Fruit fly (Drosophila melanogaster) whole organism, embryonic: Measurements from ENCODE around the gene Esyt2.

ENCODE experiments used
- Atf6 ChIP-seq: fragments of 200-800 bp; sonication (Bioruptor generic); IDR thresholded peaks from 2 replicates; pipeline ENCODE4 v1.3.6; 2022; ENCODE audit warnings: missing biosample characterization, missing genetic modification characterization
- CG12769 ChIP-seq: fragments of 200-800 bp; sonication (Bioruptor generic); optimal IDR thresholded peaks from 2 replicates; lab custom pipeline; 2019; ENCODE audit warnings: missing biosample characterization, mild to moderate bottlenecking, missing genetic modification characterization, moderate library complexity
- CG13894 ChIP-seq: fragments of 200-800 bp; sonication (Bioruptor generic); optimal IDR thresholded peaks from 3 replicates; lab custom pipeline; 2018; ENCODE audit warnings: missing biosample characterization, mild to moderate bottlenecking, missing genetic modification characterization, moderate library complexity
- CG1603 ChIP-seq: fragments of 200-800 bp; sonication (Bioruptor generic); optimal IDR thresholded peaks from 2 replicates; lab custom pipeline; 2019; ENCODE audit warnings: missing biosample characterization, mild to moderate bottlenecking, missing genetic modification characterization, moderate library complexity
- CG17328 ChIP-seq: fragments of 200-800 bp; sonication (Bioruptor generic); IDR thresholded peaks from 2 replicates; pipeline ENCODE4 v1.3.6; 2022; ENCODE audit warnings: missing biosample characterization, missing genetic modification characterization
- CG17802 ChIP-seq: fragments of 200-800 bp; sonication (Bioruptor generic); optimal IDR thresholded peaks from 2 replicates; lab custom pipeline; 2018; ENCODE audit warnings: missing biosample characterization, mild to moderate bottlenecking, missing genetic modification characterization, moderate library complexity
- CG18011 ChIP-seq: fragments of 200-800 bp; sonication (Bioruptor generic); optimal IDR thresholded peaks from 2 replicates; lab custom pipeline; 2017; ENCODE audit warnings: missing biosample characterization, missing genetic modification characterization, mild to moderate bottlenecking, moderate library complexity, missing genotype
- CG18262 ChIP-seq: fragments of 200-800 bp; optimal IDR thresholded peaks from 3 replicates; lab custom pipeline; 2019; ENCODE audit warnings: missing biosample characterization, mild to moderate bottlenecking, missing genetic modification characterization, moderate library complexity
- CG2120 ChIP-seq: fragments of 200-800 bp; sonication (Bioruptor generic); optimal IDR thresholded peaks from 3 replicates; lab custom pipeline; 2016; ENCODE audit warnings: missing biosample characterization, missing genetic modification characterization
- CG2129 ChIP-seq: fragments of 200-800 bp; sonication (Bioruptor generic); IDR thresholded peaks from 2 replicates; pipeline ENCODE4 v1.3.6; 2022; ENCODE audit warnings: missing biosample characterization, missing genetic modification characterization; ENCODE audit not compliant: partially characterized antibody
- CG30020 ChIP-seq: fragments of 200-800 bp; optimal IDR thresholded peaks from 2 replicates; lab custom pipeline; 2019; ENCODE audit warnings: missing biosample characterization, mild to moderate bottlenecking, missing genetic modification characterization, moderate library complexity
- CG6254 ChIP-seq: fragments of 200-800 bp; sonication (Bioruptor generic); optimal IDR thresholded peaks from 3 replicates; lab custom pipeline; 2017; ENCODE audit warnings: mild to moderate bottlenecking, missing biosample characterization, missing genetic modification reagents, missing genetic modification characterization
- CG7745 ChIP-seq: fragments of 200-800 bp; sonication (Bioruptor generic); optimal IDR thresholded peaks from 2 replicates; lab custom pipeline; 2018; ENCODE audit warnings: missing biosample characterization, mild to moderate bottlenecking, missing genetic modification characterization, moderate library complexity
- CG7839 ChIP-seq: fragments of 200-800 bp; sonication (Bioruptor generic); optimal IDR thresholded peaks from 3 replicates; lab custom pipeline; 2018; ENCODE audit warnings: missing biosample characterization, mild to moderate bottlenecking, missing genetic modification characterization, moderate library complexity
- CG8290 ChIP-seq, 3 experiments: fragments of 200-800 bp; sonication (Bioruptor generic); optimal IDR thresholded peaks; 2 replicates each; lab custom pipeline; 2016 to 2019; ENCODE audit warnings: missing biosample characterization in 3 of 3, missing genetic modification characterization in 3 of 3, mild to moderate bottlenecking in 2 of 3, moderate library complexity in 1 of 3
- CG9215 ChIP-seq: fragments of 200-800 bp; sonication (Bioruptor generic); IDR thresholded peaks from 2 replicates; pipeline ENCODE4 v1.3.6; 2022; ENCODE audit warnings: missing biosample characterization, missing genetic modification characterization
- CG9932 ChIP-seq: fragments of 200-800 bp; sonication (Bioruptor generic); IDR thresholded peaks from 2 replicates; pipeline ENCODE4 v1.3.6; 2022; ENCODE audit warnings: missing biosample characterization, missing genetic modification characterization
- CkIIα-i1 ChIP-seq: fragments of 200-800 bp; sonication (Bioruptor generic); IDR thresholded peaks from 2 replicates; pipeline ENCODE4 v1.3.6; 2022; ENCODE audit warnings: missing biosample characterization, missing genetic modification characterization
- Dbx ChIP-seq: fragments of 200-800 bp; sonication (Bioruptor generic); IDR thresholded peaks from 3 replicates; pipeline ENCODE4 v1.3.6; 2022; ENCODE audit warnings: missing biosample characterization, missing genetic modification characterization
- ERR ChIP-seq: fragments of 200-800 bp; sonication (Bioruptor generic); optimal IDR thresholded peaks from 2 replicates; lab custom pipeline; 2016; ENCODE audit warnings: missing biosample characterization, missing genetic modification characterization
- Ets65A ChIP-seq: fragments of 200-800 bp; sonication (Bioruptor generic); peaks from one replicate; lab custom pipeline; 2016; ENCODE audit warnings: missing biosample characterization, missing genetic modification characterization
- Ets97D ChIP-seq: fragments of 200-800 bp; sonication (Bioruptor generic); optimal IDR thresholded peaks from 3 replicates; lab custom pipeline; 2016; ENCODE audit warnings: missing biosample characterization, missing genetic modification characterization
- H15 ChIP-seq: fragments of 200-800 bp; sonication (Bioruptor generic); IDR thresholded peaks from 3 replicates; pipeline ENCODE4 v1.3.6; 2022; ENCODE audit warnings: missing biosample characterization, missing genetic modification characterization
- Hmr ChIP-seq: fragments of 200-800 bp; sonication (Bioruptor generic); optimal IDR thresholded peaks from 3 replicates; lab custom pipeline; 2017; ENCODE audit warnings: mild to moderate bottlenecking, missing biosample characterization, missing genetic modification reagents, missing genetic modification characterization
- Hr39 ChIP-seq: fragments of >200 bp; optimal IDR thresholded peaks from 2 replicates; lab custom pipeline; 2017
- Med ChIP-seq: fragments of 200-800 bp; sonication (Bioruptor generic); peaks from one replicate; lab custom pipeline; 2016; ENCODE audit warnings: missing biosample characterization, missing genetic modification characterization, mild to moderate bottlenecking, inconsistent platforms, moderate library complexity
- Nf-YA ChIP-seq: fragments of 200-800 bp; sonication (Bioruptor generic); IDR thresholded peaks from 2 replicates; pipeline ENCODE4 v1.3.6; 2022; ENCODE audit warnings: missing biosample characterization, missing genetic modification characterization
- Nf-YC ChIP-seq: fragments of 200-800 bp; optimal IDR thresholded peaks from 3 replicates; lab custom pipeline; 2019; ENCODE audit warnings: missing biosample characterization, mild to moderate bottlenecking, missing genetic modification characterization, moderate library complexity
- Taf1 ChIP-seq: fragments of 200-800 bp; sonication (Bioruptor generic); IDR thresholded peaks from 2 replicates; pipeline ENCODE4 v1.3.6; 2022; ENCODE audit warnings: missing biosample characterization, missing genetic modification characterization
- Usf ChIP-seq: fragments of 200-800 bp; sonication (Bioruptor generic); optimal IDR thresholded peaks from 2 replicates; lab custom pipeline; 2017; ENCODE audit warnings: missing genotype, missing biosample characterization, missing genetic modification characterization
- abd-A ChIP-seq: fragments of 200-800 bp; sonication (Bioruptor generic); optimal IDR thresholded peaks from 3 replicates; lab custom pipeline; 2019; ENCODE audit warnings: missing biosample characterization, mild to moderate bottlenecking, missing genetic modification characterization, moderate library complexity
- ash1 ChIP-seq: fragments of 200-800 bp; sonication (Bioruptor generic); optimal IDR thresholded peaks from 2 replicates; lab custom pipeline; 2018; ENCODE audit warnings: missing biosample characterization, mild to moderate bottlenecking, missing genetic modification characterization
- cg ChIP-seq: fragments of 200-800 bp; sonication (Bioruptor generic); optimal IDR thresholded peaks from 3 replicates; lab custom pipeline; 2019; ENCODE audit warnings: missing biosample characterization, mild to moderate bottlenecking, missing genetic modification characterization, moderate library complexity
- chm ChIP-seq: fragments of 200-800 bp; sonication (Bioruptor generic); IDR thresholded peaks from 2 replicates; pipeline ENCODE4 v1.3.6; 2022; ENCODE audit warnings: missing biosample characterization, missing genetic modification characterization
- corto ChIP-seq: fragments of 200-800 bp; sonication (Bioruptor generic); optimal IDR thresholded peaks from 2 replicates; lab custom pipeline; 2016; ENCODE audit warnings: missing biosample characterization, mild to moderate bottlenecking, missing genetic modification characterization, moderate library complexity
- croc ChIP-seq: fragments of 200-800 bp; sonication (Bioruptor generic); conservative IDR thresholded peaks from 3 replicates; pipeline ENCODE4 v1.3.6; 2022; ENCODE audit warnings: missing biosample characterization, missing genetic modification characterization
- dan ChIP-seq: fragments of 200-800 bp; sonication (Bioruptor generic); IDR thresholded peaks from 2 replicates; pipeline ENCODE4 v1.3.6; 2022; ENCODE audit warnings: missing biosample characterization, missing genetic modification characterization
- dpn ChIP-seq, 2 experiments: fragments of 200-800 bp; sonication (Bioruptor generic); optimal IDR thresholded peaks; 3 replicates each; lab custom pipeline; 2016; ENCODE audit warnings: missing biosample characterization in 2 of 2, missing genetic modification characterization in 2 of 2
- grau ChIP-seq: fragments of 200-800 bp; optimal IDR thresholded peaks from 3 replicates; lab custom pipeline; 2019; ENCODE audit warnings: missing biosample characterization, mild to moderate bottlenecking, missing genetic modification characterization, moderate library complexity
- gsb ChIP-seq: fragments of 200-800 bp; sonication (Bioruptor generic); IDR thresholded peaks from 2 replicates; pipeline ENCODE4 v1.3.6; 2022; ENCODE audit warnings: missing biosample characterization, missing genetic modification characterization
- gsb-n ChIP-seq: fragments of 200-800 bp; sonication (Bioruptor generic); optimal IDR thresholded peaks from 3 replicates; lab custom pipeline; 2018; ENCODE audit warnings: missing biosample characterization, mild to moderate bottlenecking, missing genetic modification characterization
- p53 ChIP-seq: fragments of 200-800 bp; sonication (Bioruptor generic); optimal IDR thresholded peaks from 2 replicates; lab custom pipeline; 2016; ENCODE audit warnings: missing biosample characterization, missing genetic modification characterization
- pfk ChIP-seq: fragments of 200-800 bp; sonication (Bioruptor generic); optimal IDR thresholded peaks from 2 replicates; lab custom pipeline; 2018; ENCODE audit warnings: missing biosample characterization, mild to moderate bottlenecking, missing genetic modification characterization, moderate library complexity
- phol ChIP-seq: fragments of 200-800 bp; sonication (Bioruptor generic); optimal IDR thresholded peaks from 3 replicates; lab custom pipeline; 2018; ENCODE audit warnings: missing biosample characterization, mild to moderate bottlenecking, missing genetic modification characterization, moderate library complexity
- row ChIP-seq: fragments of 200-800 bp; sonication (Bioruptor generic); IDR thresholded peaks from 3 replicates; pipeline ENCODE4 v1.3.6; 2022; ENCODE audit warnings: missing biosample characterization, missing genetic modification characterization
- scrt ChIP-seq: fragments of 200-800 bp; sonication (Bioruptor generic); optimal IDR thresholded peaks from 2 replicates; lab custom pipeline; 2018; ENCODE audit warnings: missing biosample characterization, mild to moderate bottlenecking, missing genetic modification characterization, moderate library complexity
- sd ChIP-seq: fragments of 200-800 bp; sonication (Bioruptor generic); optimal IDR thresholded peaks from 3 replicates; lab custom pipeline; 2018; ENCODE audit warnings: missing biosample characterization, mild to moderate bottlenecking, missing genetic modification characterization, moderate library complexity
- sens ChIP-seq: fragments of 200-800 bp; sonication (Bioruptor generic); peaks from one replicate; lab custom pipeline; 2016; ENCODE audit warnings: missing biosample characterization, missing genetic modification characterization
- so ChIP-seq: fragments of 200-800 bp; sonication (Bioruptor generic); IDR thresholded peaks from 3 replicates; pipeline ENCODE4 v1.3.6; 2022; ENCODE audit warnings: missing biosample characterization, missing genetic modification characterization
- sqz ChIP-seq: fragments of 200-800 bp; sonication (Bioruptor generic); optimal IDR thresholded peaks from 3 replicates; lab custom pipeline; 2018; ENCODE audit warnings: missing biosample characterization, mild to moderate bottlenecking, missing genetic modification characterization
- tin ChIP-seq: fragments of 200-800 bp; sonication (Bioruptor generic); optimal IDR thresholded peaks from 3 replicates; lab custom pipeline; 2016; ENCODE audit warnings: missing biosample characterization, missing genetic modification characterization
- wek ChIP-seq: fragments of 200-800 bp; sonication (Bioruptor generic); optimal IDR thresholded peaks from 3 replicates; lab custom pipeline; 2018; ENCODE audit warnings: missing biosample characterization, mild to moderate bottlenecking, missing genetic modification characterization, moderate library complexity

The Esyt2 gene

DNA sequence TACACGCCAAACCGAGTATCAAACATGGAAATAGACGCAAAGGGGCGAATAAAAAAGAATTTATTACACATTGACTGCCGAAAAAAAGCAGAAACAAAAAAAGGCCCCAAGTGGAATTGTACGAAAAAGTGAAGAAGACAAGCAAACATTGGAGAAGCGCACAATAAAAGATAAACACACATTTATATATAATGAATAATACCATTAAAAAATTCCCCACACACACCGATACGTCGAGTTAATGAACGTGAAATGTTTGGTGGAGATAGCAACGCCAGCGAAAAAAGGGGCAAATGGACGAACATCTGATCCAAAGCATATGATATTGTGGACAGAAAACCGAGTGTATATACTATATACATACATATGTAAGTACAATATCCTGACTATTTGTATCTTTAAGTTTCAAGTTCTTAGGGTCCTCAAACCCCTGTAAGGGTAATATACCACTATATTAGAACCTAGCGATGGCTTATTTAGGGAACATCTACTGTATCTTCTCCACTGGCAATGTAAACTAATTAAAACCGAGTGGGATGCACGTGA is 20.4 kb downstream of the Esyt2 start:
- TF ChIP-seq gsb (GFP tag; lab: Robert Waterston, UW) = no peak
- peak; percentile 80 for TF ChIP-seq abd-A (tag; lab: Kevin White, UChicago)
- TF ChIP-seq CG9215 (GFP tag; lab: Robert Waterston, UW) = no peak
- peak; percentile 20 for TF ChIP-seq cg
- TF ChIP-seq Atf6 (GFP tag; lab: Robert Waterston, UW) = peak; percentile 12; the same call in 1 of the 2 replicates
- TF ChIP-seq sqz (GFP tag; lab: Kevin White, UChicago) = peak; percentile 58
- no peak for TF ChIP-seq p53 (GFP tag; lab: Kevin White, UChicago)
- TF ChIP-seq chm (GFP tag; lab: Robert Waterston, UW) = no peak
- 0 out of 3 replicates have a peak, but pooled peaks have one; percentile 37 for TF ChIP-seq so (GFP tag; lab: Robert Waterston, UW)
- peak; percentile 17; the same call in 1 of the 2 replicates for TF ChIP-seq CG17328
- no peak for TF ChIP-seq CG9932 (GFP tag; lab: Robert Waterston, UW)
- TF ChIP-seq CG2129 (GFP tag; lab: Robert Waterston, UW) = no peak
- no peak for TF ChIP-seq ERR (GFP tag; lab: Kevin White, UChicago)
- no peak for TF ChIP-seq CG7745 (tag; lab: Kevin White, UChicago)
- TF ChIP-seq CG6254 = no peak
- TF ChIP-seq sens = peak; percentile 64
- TF ChIP-seq phol (tag; lab: Kevin White, UChicago) = no peak
- peak; percentile 2 for TF ChIP-seq CG7839 (tag; lab: Kevin White, UChicago)
- TF ChIP-seq CG1603 (tag; lab: Kevin White, UChicago) = no peak
- TF ChIP-seq Ets65A (GFP tag; lab: Kevin White, UChicago) = peak; percentile 84
- peak; percentile 23 for TF ChIP-seq CG2120 (GFP tag; lab: Kevin White, UChicago)
- TF ChIP-seq H15 (GFP tag; lab: Robert Waterston, UW) = no peak
- no peak for TF ChIP-seq CG18011 (GFP tag; lab: Kevin White, UChicago)
- TF ChIP-seq CG13894 = peak; percentile 19
- no peak for TF ChIP-seq ash1 (GFP tag; lab: Kevin White, UChicago)
- no peak for TF ChIP-seq tin (GFP tag; lab: Kevin White, UChicago)
- TF ChIP-seq croc = no peak
- peak; percentile 26 for TF ChIP-seq CG12769 (tag; lab: Kevin White, UChicago)
- TF ChIP-seq CG17802 (tag; lab: Kevin White, UChicago) = no peak
- 0 out of 3 replicates have a peak, but pooled peaks have one; percentile 13 for TF ChIP-seq Dbx
- no peak for TF ChIP-seq CG8290 (GFP tag; optimal IDR thresholded peaks at IDR 0.05; lab: Kevin White, UChicago)
- peak in 1 of 2 experiments; percentile 8 for TF ChIP-seq CG8290 (tag; optimal IDR thresholded peaks at IDR 0.05; lab: Kevin White, UChicago)
- peak; percentile 14 for TF ChIP-seq corto
- 0 out of 3 replicates have a peak, but pooled peaks have one; percentile 36 for TF ChIP-seq row (GFP tag; lab: Robert Waterston, UW)
- peak; percentile 66 for TF ChIP-seq sd (tag; lab: Kevin White, UChicago)
- peak; percentile 80 for TF ChIP-seq grau
- TF ChIP-seq Med (GFP tag; lab: Kevin White, UChicago) = peak; percentile 75
- no peak for TF ChIP-seq CG30020 (tag; lab: Kevin White, UChicago)
- TF ChIP-seq Hmr = peak; percentile 16
- TF ChIP-seq dan = no peak
- TF ChIP-seq, all 482 proteins: peak for 20

DNA sequence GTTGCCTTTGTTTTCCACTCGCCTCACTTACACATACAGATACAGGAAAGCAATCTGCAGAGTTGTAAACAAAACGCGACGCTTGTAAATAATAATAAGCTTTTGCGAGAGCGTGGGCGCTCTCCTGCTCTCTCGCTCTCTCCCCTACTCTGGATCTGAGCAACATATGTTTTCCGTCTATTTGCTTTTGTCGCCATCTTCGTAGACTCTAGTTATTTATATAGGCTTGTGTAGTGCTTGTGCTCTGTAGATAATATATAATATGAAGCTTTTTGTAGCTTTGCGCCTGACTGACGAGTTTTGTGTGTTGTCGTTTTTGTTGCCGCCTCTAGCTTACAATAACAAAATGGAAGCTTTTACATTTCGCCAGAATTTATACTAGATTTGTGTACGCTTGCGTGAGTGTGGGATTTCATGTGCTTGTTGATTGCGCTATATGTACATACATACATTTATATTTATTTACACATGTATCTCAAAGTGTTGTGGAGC is 21.3 kb downstream of the Esyt2 start:
- TF ChIP-seq dpn (GFP tag; optimal IDR thresholded peaks at IDR 0.05; lab: Kevin White, UChicago) (no peak), Taf1 (no peak; the same call in 1 of the 2 replicates), pfk (GFP tag; lab: Kevin White, UChicago) (peak; percentile 48), wek (GFP tag; lab: Kevin White, UChicago) (peak; percentile 64), CG18262 (tag; lab: Kevin White, UChicago) (peak; percentile 40), Hr39 (no peak), Ets97D (peak; percentile 22), Usf (GFP tag; lab: Kevin White, UChicago) (no peak), Nf-YC (tag; lab: Kevin White, UChicago) (peak; percentile 58), gsb-n (peak; percentile 44), Nf-YA (GFP tag; lab: Robert Waterston, UW) (peak; percentile 19; the same call in 1 of the 2 replicates), scrt (GFP tag; lab: Kevin White, UChicago) (peak; percentile 90), CkIIα-i1 (no peak)
